Fruit fly (Drosophila melanogaster): ENCODE results near the gene CG10479.

CG10479 gene

dm6 chr3L:5987637-5988036 lies 11.8 kb upstream of the CG10479 start:
- no peak for TF ChIP-seq CG8478 (optimal IDR thresholded peaks at IDR 0.05)

- TF ChIP-seq pan (optimal IDR thresholded peaks at IDR 0.05) = no peak
- TF ChIP-seq usp (GFP tag; optimal IDR thresholded peaks at IDR 0.05) = no peak
- no peak for TF ChIP-seq CG8478 (optimal IDR thresholded peaks at IDR 0.05)
- TF ChIP-seq psq (optimal IDR thresholded peaks at IDR 0.05) = no peak
- no peak for TF ChIP-seq Dll (optimal IDR thresholded peaks at IDR 0.05)
- TF ChIP-seq EcR (GFP tag; optimal IDR thresholded peaks at IDR 0.05) = no peak
Measured at dm6 chr3L:5983593-5984225, 7.9 kb upstream of the CG10479 start.

dm6 chr3L:5982921-5983546 lies 7.2 kb upstream of the CG10479 start:
- TF ChIP-seq Dll (optimal IDR thresholded peaks at IDR 0.05) (no peak), psq (optimal IDR thresholded peaks at IDR 0.05) (no peak), EcR (GFP tag; optimal IDR thresholded peaks at IDR 0.05) (no peak), pan (optimal IDR thresholded peaks at IDR 0.05) (no peak), usp (GFP tag; optimal IDR thresholded peaks at IDR 0.05) (no peak), CG8478 (optimal IDR thresholded peaks at IDR 0.05) (no peak)

dm6 chr3L:5980552-5981351 lies 4.9 kb upstream of the CG10479 start:
- TF ChIP-seq CG8478 (optimal IDR thresholded peaks at IDR 0.05) = no peak

dm6 chr3L:5980120-5980519 lies 4.3 kb upstream of the CG10479 start:
- TF ChIP-seq CG8478 (optimal IDR thresholded peaks at IDR 0.05) (no peak), usp (GFP tag; optimal IDR thresholded peaks at IDR 0.05) (no peak), Dll (optimal IDR thresholded peaks at IDR 0.05) (no peak), pan (optimal IDR thresholded peaks at IDR 0.05) (no peak)

dm6 chr3L:5979460-5979859 lies 3.7 kb upstream of the CG10479 start:
- TF ChIP-seq CG8478 (optimal IDR thresholded peaks at IDR 0.05) = no peak
- TF ChIP-seq psq (optimal IDR thresholded peaks at IDR 0.05) = no peak
- no peak for TF ChIP-seq pan (optimal IDR thresholded peaks at IDR 0.05)
- no peak for TF ChIP-seq EcR (GFP tag; optimal IDR thresholded peaks at IDR 0.05)
- no peak for TF ChIP-seq Dll (optimal IDR thresholded peaks at IDR 0.05)
- TF ChIP-seq usp (GFP tag; optimal IDR thresholded peaks at IDR 0.05) = no peak

- TF ChIP-seq Dll (optimal IDR thresholded peaks at IDR 0.05) (no peak), usp (GFP tag; optimal IDR thresholded peaks at IDR 0.05) (no peak), pan (optimal IDR thresholded peaks at IDR 0.05) (no peak), CG8478 (optimal IDR thresholded peaks at IDR 0.05) (no peak), psq (optimal IDR thresholded peaks at IDR 0.05) (no peak), EcR (GFP tag; optimal IDR thresholded peaks at IDR 0.05) (no peak)
Measured at dm6 chr3L:5976121-5976906, 507 bp upstream of the CG10479 start.

- TF ChIP-seq psq (optimal IDR thresholded peaks at IDR 0.05) (no peak), EcR (GFP tag; optimal IDR thresholded peaks at IDR 0.05) (no peak), CG8478 (optimal IDR thresholded peaks at IDR 0.05) (no peak), pan (optimal IDR thresholded peaks at IDR 0.05) (no peak), Dll (optimal IDR thresholded peaks at IDR 0.05) (no peak), usp (GFP tag; optimal IDR thresholded peaks at IDR 0.05) (no peak)
Measured at dm6 chr3L:5974575-5975421, 1.0 kb downstream of the CG10479 start.

- TF ChIP-seq Dll (optimal IDR thresholded peaks at IDR 0.05) (no peak), usp (GFP tag; optimal IDR thresholded peaks at IDR 0.05) (no peak), psq (optimal IDR thresholded peaks at IDR 0.05) (no peak), pan (optimal IDR thresholded peaks at IDR 0.05) (no peak), CG8478 (optimal IDR thresholded peaks at IDR 0.05) (no peak), EcR (GFP tag; optimal IDR thresholded peaks at IDR 0.05) (no peak)
Measured at dm6 chr3L:5971440-5971839, 4.4 kb downstream of the CG10479 start.

dm6 chr3L:5970169-5970568 lies 5.6 kb downstream of the CG10479 start:
- TF ChIP-seq CG8478 (optimal IDR thresholded peaks at IDR 0.05) (no peak), usp (GFP tag; optimal IDR thresholded peaks at IDR 0.05) (no peak), psq (optimal IDR thresholded peaks at IDR 0.05) (no peak), Dll (optimal IDR thresholded peaks at IDR 0.05) (no peak), EcR (GFP tag; optimal IDR thresholded peaks at IDR 0.05) (no peak)

dm6 chr3L:5969122-5969521 lies 6.7 kb downstream of the CG10479 start:
- TF ChIP-seq pan (optimal IDR thresholded peaks at IDR 0.05) = no peak
- TF ChIP-seq EcR (GFP tag; optimal IDR thresholded peaks at IDR 0.05) = no peak
- no peak for TF ChIP-seq CG8478 (optimal IDR thresholded peaks at IDR 0.05)
- TF ChIP-seq Dll (optimal IDR thresholded peaks at IDR 0.05) = no peak
- TF ChIP-seq psq (optimal IDR thresholded peaks at IDR 0.05) = no peak
- TF ChIP-seq usp (GFP tag; optimal IDR thresholded peaks at IDR 0.05) = no peak

All from whole organism.